Worm (Caenorhabditis elegans) whole organism, early embryonic: ENCODE measurements around the gene osm-6.

ENCODE experiments used
- B0310.2 ChIP-seq: sonication (generic microtip); optimal IDR thresholded peaks from 2 replicates; lab custom pipeline; 2016; ENCODE audit warnings: mild to moderate bottlenecking, missing genetic modification characterization, missing compliant biosample characterization
- F13C5.2 ChIP-seq: sonication (generic microtip); optimal IDR thresholded peaks from 2 replicates; lab custom pipeline; 2017; ENCODE audit warnings: mild to moderate bottlenecking, missing genetic modification characterization, inconsistent platforms, missing compliant biosample characterization
- aly-1 ChIP-seq: sonication (generic microtip); optimal IDR thresholded peaks from 2 replicates; lab custom pipeline; 2016; ENCODE audit warnings: missing genetic modification characterization, missing compliant biosample characterization
- ama-1 ChIP-seq: fragments of 150-350 bp; optimal IDR thresholded peaks from 2 replicates; lab custom pipeline; 2014
- ceh-13 ChIP-seq: fragments of 200-800 bp; sonication (Bioruptor generic); optimal IDR thresholded peaks from 2 replicates; lab custom pipeline; 2018; ENCODE audit warnings: mild to moderate bottlenecking, missing genetic modification characterization, missing compliant biosample characterization
- ceh-36 ChIP-seq: sonication (generic microtip); optimal IDR thresholded peaks from 2 replicates; lab custom pipeline; 2016; ENCODE audit warnings: missing genetic modification characterization, inconsistent platforms, missing compliant biosample characterization
- ets-7 ChIP-seq: sonication (generic microtip); optimal IDR thresholded peaks from 2 replicates; lab custom pipeline; 2016; ENCODE audit warnings: missing genotype, missing genetic modification characterization, missing compliant biosample characterization
- flt-1 ChIP-seq: fragments of 200-800 bp; sonication (Bioruptor generic); IDR thresholded peaks from 2 replicates; pipeline ENCODE4 v1.3.6; 2022; ENCODE audit warnings: missing genetic modification characterization, missing compliant biosample characterization
- hmbx-1 ChIP-seq: sonication (generic microtip); optimal IDR thresholded peaks from 2 replicates; lab custom pipeline; 2016; ENCODE audit warnings: mild to moderate bottlenecking, missing genetic modification characterization, missing compliant biosample characterization
- hmg-4 ChIP-seq: fragments of 200-800 bp; sonication (Bioruptor generic); optimal IDR thresholded peaks from 2 replicates; lab custom pipeline; 2018; ENCODE audit warnings: mild to moderate bottlenecking, missing genetic modification characterization, missing compliant biosample characterization
- hnd-1 ChIP-seq: sonication (generic microtip); optimal IDR thresholded peaks from 2 replicates; lab custom pipeline; 2016; ENCODE audit warnings: missing genetic modification characterization, missing compliant biosample characterization
- pes-1 ChIP-seq: fragments of 200-800 bp; sonication (Bioruptor generic); IDR thresholded peaks from 2 replicates; pipeline ENCODE4 v1.3.6; 2022; ENCODE audit warnings: missing genetic modification reagents, missing genetic modification characterization, missing compliant biosample characterization
- scrt-1 ChIP-seq: fragments of 200-800 bp; sonication (Bioruptor generic); IDR thresholded peaks from 2 replicates; pipeline ENCODE4 v1.3.6; 2022; ENCODE audit warnings: missing genetic modification characterization, missing compliant biosample characterization
- sea-1 ChIP-seq: fragments of 200-800 bp; sonication (Bioruptor generic); conservative IDR thresholded peaks from 2 replicates; pipeline ENCODE4 v1.3.6; 2022; ENCODE audit warnings: missing genetic modification characterization, missing compliant biosample characterization
- tbx-11 ChIP-seq: fragments of 200-800 bp; sonication (Bioruptor generic); IDR thresholded peaks from 2 replicates; pipeline ENCODE4 v1.3.6; 2022; ENCODE audit warnings: missing genetic modification characterization, missing compliant biosample characterization
- tbx-37 ChIP-seq: fragments of 200-800 bp; sonication (Bioruptor generic); conservative IDR thresholded peaks from 2 replicates; pipeline ENCODE4 v1.3.6; 2022; ENCODE audit warnings: missing genetic modification reagents, missing genetic modification characterization, missing compliant biosample characterization
- tra-4 ChIP-seq: sonication (generic microtip); optimal IDR thresholded peaks from 2 replicates; lab custom pipeline; 2017; ENCODE audit warnings: missing genetic modification characterization, missing compliant biosample characterization

The osm-6 gene

ce11 chrV:11946818-11947217 lies 19.6 kb upstream of the osm-6 start:
- TF ChIP-seq flt-1 (GFP tag; lab: Robert Waterston, UW), result no peak

- TF ChIP-seq F13C5.2 (tag; lab: Kevin White, UChicago) (no peak), hnd-1 (no peak), aly-1 (tag; lab: Kevin White, UChicago) (no peak), sea-1 (no peak), ceh-13 (GFP tag; lab: Kevin White, UChicago) (no peak), ceh-36 (tag; lab: Kevin White, UChicago) (no peak), scrt-1 (GFP tag; lab: Robert Waterston, UW) (no peak), ama-1 (lab: Kevin White, UChicago) (no peak), tra-4 (tag; lab: Kevin White, UChicago) (no peak)
Measured at ce11 chrV:11945429-11945828, 18.2 kb upstream of the osm-6 start.

ce11 chrV:11943737-11944136 lies 16.5 kb upstream of the osm-6 start:
- TF ChIP-seq hmbx-1 (tag; lab: Kevin White, UChicago), result no peak
- TF ChIP-seq ceh-36 (tag; lab: Kevin White, UChicago), result no peak
- TF ChIP-seq pes-1 (GFP tag; lab: Robert Waterston, UW), result no peak
- no peak for TF ChIP-seq flt-1 (GFP tag; lab: Robert Waterston, UW)
- no peak for TF ChIP-seq hmg-4 (GFP tag; lab: Kevin White, UChicago)
- TF ChIP-seq tra-4 (tag; lab: Kevin White, UChicago), result no peak
- TF ChIP-seq sea-1, result no peak
- no peak for TF ChIP-seq F13C5.2 (tag; lab: Kevin White, UChicago)
- no peak for TF ChIP-seq scrt-1 (GFP tag; lab: Robert Waterston, UW)
- no peak for TF ChIP-seq ets-7

- TF ChIP-seq B0310.2 (tag; lab: Kevin White, UChicago) (no peak), pes-1 (GFP tag; lab: Robert Waterston, UW) (no peak), hmbx-1 (tag; lab: Kevin White, UChicago) (no peak), aly-1 (tag; lab: Kevin White, UChicago) (no peak), tbx-37 (no peak), ceh-13 (GFP tag; lab: Kevin White, UChicago) (no peak), hnd-1 (no peak), scrt-1 (GFP tag; lab: Robert Waterston, UW) (no peak), hmg-4 (GFP tag; lab: Kevin White, UChicago) (no peak), tbx-11 (no peak), flt-1 (GFP tag; lab: Robert Waterston, UW) (no peak), sea-1 (no peak), ama-1 (lab: Kevin White, UChicago) (no peak), ets-7 (no peak), tra-4 (tag; lab: Kevin White, UChicago) (no peak), ceh-36 (tag; lab: Kevin White, UChicago) (no peak), F13C5.2 (tag; lab: Kevin White, UChicago) (no peak)
Measured at ce11 chrV:11942325-11942724, 15.1 kb upstream of the osm-6 start, which contains the start of gene F58H1.6. TSS of gene F58H1.6 (plus strand) at chrV:11942625.

- no peak for TF ChIP-seq ets-7
- TF ChIP-seq tbx-37, result no peak
- no peak for TF ChIP-seq tbx-11
- TF ChIP-seq hmbx-1 (tag; lab: Kevin White, UChicago), result no peak
- TF ChIP-seq ama-1 (lab: Kevin White, UChicago), result no peak
- no peak for TF ChIP-seq hmg-4 (GFP tag; lab: Kevin White, UChicago)
- TF ChIP-seq tra-4 (tag; lab: Kevin White, UChicago), result no peak
- no peak for TF ChIP-seq B0310.2 (tag; lab: Kevin White, UChicago)
- no peak for TF ChIP-seq ceh-36 (tag; lab: Kevin White, UChicago)
- no peak for TF ChIP-seq hnd-1
- TF ChIP-seq flt-1 (GFP tag; lab: Robert Waterston, UW), result no peak
- TF ChIP-seq pes-1 (GFP tag; lab: Robert Waterston, UW), result no peak
- TF ChIP-seq scrt-1 (GFP tag; lab: Robert Waterston, UW), result no peak
- TF ChIP-seq ceh-13 (GFP tag; lab: Kevin White, UChicago), result no peak
- TF ChIP-seq F13C5.2 (tag; lab: Kevin White, UChicago), result no peak
- TF ChIP-seq aly-1 (tag; lab: Kevin White, UChicago), result no peak
- TF ChIP-seq sea-1, result no peak
Measured at ce11 chrV:11941664-11942063, 14.4 kb upstream of the osm-6 start.

- no peak for TF ChIP-seq flt-1 (GFP tag; lab: Robert Waterston, UW)
- no peak for TF ChIP-seq ets-7
- TF ChIP-seq ama-1 (lab: Kevin White, UChicago), result no peak
- TF ChIP-seq F13C5.2 (tag; lab: Kevin White, UChicago), result no peak
- TF ChIP-seq B0310.2 (tag; lab: Kevin White, UChicago), result no peak
- TF ChIP-seq tbx-37, result no peak
- no peak for TF ChIP-seq tbx-11
- no peak for TF ChIP-seq sea-1
Measured at ce11 chrV:11940329-11940728, 13.1 kb upstream of the osm-6 start.

- no peak for TF ChIP-seq tbx-11
- TF ChIP-seq hnd-1, result no peak
- no peak for TF ChIP-seq ets-7
- no peak for TF ChIP-seq F13C5.2 (tag; lab: Kevin White, UChicago)
- no peak for TF ChIP-seq ama-1 (lab: Kevin White, UChicago)
- TF ChIP-seq tra-4 (tag; lab: Kevin White, UChicago), result no peak
- TF ChIP-seq scrt-1 (GFP tag; lab: Robert Waterston, UW), result no peak
- TF ChIP-seq pes-1 (GFP tag; lab: Robert Waterston, UW), result no peak
- no peak for TF ChIP-seq hmg-4 (GFP tag; lab: Kevin White, UChicago)
- TF ChIP-seq hmbx-1 (tag; lab: Kevin White, UChicago), result no peak
- TF ChIP-seq tbx-37, result no peak
- TF ChIP-seq ceh-13 (GFP tag; lab: Kevin White, UChicago), result no peak
Measured at ce11 chrV:11937710-11938109, 10.5 kb upstream of the osm-6 start, which contains the start of gene gpla-1. TSS of gene gpla-1 (minus strand) at chrV:11937810.

ce11 chrV:11934848-11935247 lies 7.6 kb upstream of the osm-6 start, which contains the start of gene F58H1.8:
TSS of gene F58H1.8 (plus strand) at chrV:11935148.
- TF ChIP-seq tbx-37, result no peak
- no peak for TF ChIP-seq hmbx-1 (tag; lab: Kevin White, UChicago)
- TF ChIP-seq hmg-4 (GFP tag; lab: Kevin White, UChicago), result no peak
- no peak for TF ChIP-seq B0310.2 (tag; lab: Kevin White, UChicago)
- TF ChIP-seq hnd-1, result no peak
- TF ChIP-seq ceh-36 (tag; lab: Kevin White, UChicago), result no peak
- TF ChIP-seq scrt-1 (GFP tag; lab: Robert Waterston, UW), result no peak
- TF ChIP-seq ama-1 (lab: Kevin White, UChicago), result no peak
- no peak for TF ChIP-seq tra-4 (tag; lab: Kevin White, UChicago)
- no peak for TF ChIP-seq ceh-13 (GFP tag; lab: Kevin White, UChicago)
- TF ChIP-seq tbx-11, result no peak
